Worm (Caenorhabditis elegans): Measurements from ENCODE around the gene sru-4.

The sru-4 gene

ce11 chrIV:9477135-9477928 is 20.9 kb upstream of the sru-4 start, which contains the start of gene wrt-3:
wrt-3 (minus strand) TSS chrIV:9477456.
- TF ChIP-seq tra-4 (tag; optimal IDR thresholded peaks at IDR 0.05) (peak; percentile 87), hnd-1 (tag; optimal IDR thresholded peaks at IDR 0.05) (peak; percentile 87), tbx-11 (GFP tag; IDR thresholded peaks at IDR 0.05) (peak; percentile 98), pes-1 (GFP tag; IDR thresholded peaks at IDR 0.05) (peak; percentile 98), hmg-4 (GFP tag; optimal IDR thresholded peaks at IDR 0.05) (no peak), F13C5.2 (tag; optimal IDR thresholded peaks at IDR 0.05) (peak; percentile 91), ceh-36 (tag; optimal IDR thresholded peaks at IDR 0.05) (peak; percentile 95), scrt-1 (GFP tag; IDR thresholded peaks at IDR 0.05) (peak; percentile 99), aly-1 (tag; optimal IDR thresholded peaks at IDR 0.05) (peak; percentile 95), flt-1 (GFP tag; IDR thresholded peaks at IDR 0.05) (peak; percentile 95), ceh-13 (GFP tag; optimal IDR thresholded peaks at IDR 0.05) (peak; percentile 93), sea-1 (GFP tag; conservative IDR thresholded peaks at IDR 0.05) (no peak; the same call in 1 of the 2 replicates), tbx-37 (GFP tag; conservative IDR thresholded peaks at IDR 0.05) (peak; percentile 94), ama-1 (optimal IDR thresholded peaks at IDR 0.05) (no peak), hmbx-1 (tag; optimal IDR thresholded peaks at IDR 0.05) (peak; percentile 81), B0310.2 (tag; optimal IDR thresholded peaks at IDR 0.05) (peak; percentile 92), ets-7 (tag; optimal IDR thresholded peaks at IDR 0.05) (peak; percentile 86)

ce11 chrIV:9480936-9481335 is 17.3 kb upstream of the sru-4 start, which contains the start of gene cng-3:
cng-3 (minus strand) TSS chrIV:9481037.
- TF ChIP-seq hmbx-1 (tag; optimal IDR thresholded peaks at IDR 0.05), result no peak
- TF ChIP-seq flt-1 (GFP tag; IDR thresholded peaks at IDR 0.05), result no peak
- no peak for TF ChIP-seq ceh-13 (GFP tag; optimal IDR thresholded peaks at IDR 0.05)
- no peak for TF ChIP-seq scrt-1 (GFP tag; IDR thresholded peaks at IDR 0.05)
- TF ChIP-seq sea-1 (GFP tag; conservative IDR thresholded peaks at IDR 0.05), result no peak

ce11 chrIV:9485040-9485439 is 13.1 kb upstream of the sru-4 start, which contains the start of gene gadr-2:
gadr-2 (minus strand) TSS chrIV:9485140.
- TF ChIP-seq hnd-1 (tag; optimal IDR thresholded peaks at IDR 0.05), result no peak
- TF ChIP-seq hmg-4 (GFP tag; optimal IDR thresholded peaks at IDR 0.05), result no peak
- TF ChIP-seq hmbx-1 (tag; optimal IDR thresholded peaks at IDR 0.05), result no peak
- TF ChIP-seq scrt-1 (GFP tag; IDR thresholded peaks at IDR 0.05), result no peak
- no peak for TF ChIP-seq ama-1 (optimal IDR thresholded peaks at IDR 0.05)
- no peak for TF ChIP-seq sea-1 (GFP tag; conservative IDR thresholded peaks at IDR 0.05)
- no peak for TF ChIP-seq tra-4 (tag; optimal IDR thresholded peaks at IDR 0.05)
- no peak for TF ChIP-seq aly-1 (tag; optimal IDR thresholded peaks at IDR 0.05)
- TF ChIP-seq F13C5.2 (tag; optimal IDR thresholded peaks at IDR 0.05), result no peak
- TF ChIP-seq flt-1 (GFP tag; IDR thresholded peaks at IDR 0.05), result no peak
- no peak for TF ChIP-seq B0310.2 (tag; optimal IDR thresholded peaks at IDR 0.05)
- TF ChIP-seq tbx-11 (GFP tag; IDR thresholded peaks at IDR 0.05), result no peak
- TF ChIP-seq ets-7 (tag; optimal IDR thresholded peaks at IDR 0.05), result no peak
- no peak for TF ChIP-seq tbx-37 (GFP tag; conservative IDR thresholded peaks at IDR 0.05)
- no peak for TF ChIP-seq ceh-13 (GFP tag; optimal IDR thresholded peaks at IDR 0.05)
- TF ChIP-seq ceh-36 (tag; optimal IDR thresholded peaks at IDR 0.05), result no peak
- no peak for TF ChIP-seq pes-1 (GFP tag; IDR thresholded peaks at IDR 0.05)

- TF ChIP-seq hmg-4 (GFP tag; optimal IDR thresholded peaks at IDR 0.05), result no peak
- TF ChIP-seq scrt-1 (GFP tag; IDR thresholded peaks at IDR 0.05), result no peak
- no peak for TF ChIP-seq tbx-11 (GFP tag; IDR thresholded peaks at IDR 0.05)
- no peak for TF ChIP-seq tbx-37 (GFP tag; conservative IDR thresholded peaks at IDR 0.05)
- TF ChIP-seq hnd-1 (tag; optimal IDR thresholded peaks at IDR 0.05), result no peak
- no peak for TF ChIP-seq pes-1 (GFP tag; IDR thresholded peaks at IDR 0.05)
- no peak for TF ChIP-seq ets-7 (tag; optimal IDR thresholded peaks at IDR 0.05)
- no peak for TF ChIP-seq tra-4 (tag; optimal IDR thresholded peaks at IDR 0.05)
- no peak for TF ChIP-seq B0310.2 (tag; optimal IDR thresholded peaks at IDR 0.05)
- TF ChIP-seq flt-1 (GFP tag; IDR thresholded peaks at IDR 0.05), result no peak
- no peak for TF ChIP-seq ceh-13 (GFP tag; optimal IDR thresholded peaks at IDR 0.05)
- no peak for TF ChIP-seq sea-1 (GFP tag; conservative IDR thresholded peaks at IDR 0.05)
- no peak for TF ChIP-seq aly-1 (tag; optimal IDR thresholded peaks at IDR 0.05)
- no peak for TF ChIP-seq hmbx-1 (tag; optimal IDR thresholded peaks at IDR 0.05)
- TF ChIP-seq F13C5.2 (tag; optimal IDR thresholded peaks at IDR 0.05), result no peak
- no peak for TF ChIP-seq ceh-36 (tag; optimal IDR thresholded peaks at IDR 0.05)
- no peak for TF ChIP-seq ama-1 (optimal IDR thresholded peaks at IDR 0.05)
Observed at ce11 chrIV:9485972-9486371, 12.2 kb upstream of the sru-4 start, which contains the start of gene sru-2. sru-2 (plus strand) TSS chrIV:9486272.

ce11 chrIV:9486779-9487178 is 11.4 kb upstream of the sru-4 start:
- no peak for TF ChIP-seq tra-4 (tag; optimal IDR thresholded peaks at IDR 0.05)
- TF ChIP-seq ceh-36 (tag; optimal IDR thresholded peaks at IDR 0.05), result no peak
- TF ChIP-seq hnd-1 (tag; optimal IDR thresholded peaks at IDR 0.05), result no peak

ce11 chrIV:9488315-9488714 is 9.9 kb upstream of the sru-4 start, which contains the start of gene sru-1:
sru-1 (plus strand) TSS chrIV:9488615.
- TF ChIP-seq tbx-37 (GFP tag; conservative IDR thresholded peaks at IDR 0.05) (no peak), pes-1 (GFP tag; IDR thresholded peaks at IDR 0.05) (no peak), flt-1 (GFP tag; IDR thresholded peaks at IDR 0.05) (no peak), ama-1 (optimal IDR thresholded peaks at IDR 0.05) (no peak), ceh-36 (tag; optimal IDR thresholded peaks at IDR 0.05) (no peak)

ce11 chrIV:9490320-9490719 is 7.9 kb upstream of the sru-4 start, which contains the start of gene sru-6:
sru-6 (plus strand) TSS chrIV:9490620.
- TF ChIP-seq sea-1 (GFP tag; conservative IDR thresholded peaks at IDR 0.05) (no peak), scrt-1 (GFP tag; IDR thresholded peaks at IDR 0.05) (no peak), flt-1 (GFP tag; IDR thresholded peaks at IDR 0.05) (no peak), hmbx-1 (tag; optimal IDR thresholded peaks at IDR 0.05) (no peak), tbx-37 (GFP tag; conservative IDR thresholded peaks at IDR 0.05) (no peak), tbx-11 (GFP tag; IDR thresholded peaks at IDR 0.05) (no peak), B0310.2 (tag; optimal IDR thresholded peaks at IDR 0.05) (no peak), ceh-36 (tag; optimal IDR thresholded peaks at IDR 0.05) (no peak), aly-1 (tag; optimal IDR thresholded peaks at IDR 0.05) (no peak), ets-7 (tag; optimal IDR thresholded peaks at IDR 0.05) (no peak), ceh-13 (GFP tag; optimal IDR thresholded peaks at IDR 0.05) (no peak), hnd-1 (tag; optimal IDR thresholded peaks at IDR 0.05) (no peak), F13C5.2 (tag; optimal IDR thresholded peaks at IDR 0.05) (no peak)

All from whole organism, early embryonic.